Worm (Caenorhabditis elegans): ENCODE measurements around the gene B0507.8.

DNA sequence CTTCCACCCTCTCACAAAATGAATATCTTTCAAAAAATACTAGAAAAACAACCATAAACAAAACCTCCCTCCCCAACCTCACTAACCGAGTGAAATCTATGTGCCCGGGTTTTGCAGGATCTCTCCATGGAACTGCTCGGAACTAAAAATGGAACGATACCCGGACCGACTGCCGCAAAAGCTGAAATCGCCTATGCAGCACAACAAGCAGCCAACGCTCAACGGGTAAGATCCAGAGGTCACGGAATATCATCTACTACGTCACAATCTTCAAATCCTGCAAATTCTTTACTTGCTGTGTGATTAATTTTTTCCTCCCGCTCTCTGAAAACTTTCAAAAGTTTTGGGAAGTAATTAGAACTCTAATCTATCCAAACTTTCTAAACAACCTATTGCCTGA, 26.6 kb upstream of the B0507.8 start:
- no peak for TF ChIP-seq dmd-4 (tag; optimal IDR thresholded peaks at IDR 0.05; ENCODE audit: borderline replicate concordance)
- TF ChIP-seq C38D4.7 (GFP tag; optimal IDR thresholded peaks at IDR 0.05) = no peak
- no peak for TF ChIP-seq unc-55 (GFP tag; optimal IDR thresholded peaks at IDR 0.05)
- no peak for TF ChIP-seq lin-11 (tag; optimal IDR thresholded peaks at IDR 0.05)
- no peak for TF ChIP-seq fax-1 (tag; optimal IDR thresholded peaks at IDR 0.05)
